Worm (Caenorhabditis elegans): ENCODE data around the gene eif-2Balpha.
A peak's percentile ranks its signal among the peaks of the same experiment; 100 is the strongest.

Gene eif-2Balpha

DNA sequence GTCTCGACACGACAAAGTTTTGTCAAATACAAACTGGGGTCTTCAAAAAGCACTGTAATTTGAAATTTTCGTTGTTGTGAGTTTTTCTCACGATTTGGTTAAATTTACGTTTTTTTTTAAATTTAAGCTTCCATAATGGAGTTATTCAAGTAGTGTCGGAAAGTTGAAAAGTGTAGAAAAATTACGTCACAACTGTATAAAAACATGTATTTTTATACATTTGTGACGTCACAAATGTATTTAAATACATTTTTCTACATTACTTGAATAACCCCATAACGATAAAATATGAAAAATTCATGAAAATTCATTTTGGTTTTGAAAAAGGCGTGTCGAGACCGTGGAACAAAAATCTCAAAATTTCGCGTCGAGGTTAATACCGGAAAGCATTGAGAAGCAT, 45.5 kb upstream of the eif-2Balpha start:
- TF ChIP-seq F37B4.10 (GFP tag; IDR thresholded peaks at IDR 0.05): no peak
- no peak for TF ChIP-seq nhr-90 (tag; optimal IDR thresholded peaks at IDR 0.05)
- no peak for TF ChIP-seq T26A5.8 (tag; optimal IDR thresholded peaks at IDR 0.05)
- no peak for TF ChIP-seq F49E8.2 (tag; optimal IDR thresholded peaks at IDR 0.05; ENCODE audit: insufficient read depth)
- TF ChIP-seq snpc-4 (GFP tag; optimal IDR thresholded peaks at IDR 0.05): no peak
- no peak for TF ChIP-seq snpc-4 (tag; optimal IDR thresholded peaks at IDR 0.05)
- TF ChIP-seq aptf-2 (GFP tag; conservative IDR thresholded peaks at IDR 0.05): no peak
- TF ChIP-seq F23B12.7 (tag; optimal IDR thresholded peaks at IDR 0.05; ENCODE audit: insufficient read depth): no peak
- TF ChIP-seq B0261.1 (tag; optimal IDR thresholded peaks at IDR 0.05): no peak
- TF ChIP-seq ztf-22 (GFP tag; optimal IDR thresholded peaks at IDR 0.05): no peak
- no peak for TF ChIP-seq Y56A3A.18 (GFP tag; IDR thresholded peaks at IDR 0.05)
- no peak for TF ChIP-seq F57A8.1 (GFP tag; optimal IDR thresholded peaks at IDR 0.05)
- no peak for TF ChIP-seq egl-44 (GFP tag; IDR thresholded peaks at IDR 0.05)
- TF ChIP-seq snpc-3.4 (tag; optimal IDR thresholded peaks at IDR 0.05): no peak
- TF ChIP-seq ztf-6 (GFP tag; IDR thresholded peaks at IDR 0.05): no peak
- TF ChIP-seq cebp-1 (GFP tag; IDR thresholded peaks at IDR 0.05): no peak
- no peak for TF ChIP-seq cebp-1 (tag; optimal IDR thresholded peaks at IDR 0.05)
- no peak for TF ChIP-seq F57C9.4 (tag; optimal IDR thresholded peaks at IDR 0.05)

DNA sequence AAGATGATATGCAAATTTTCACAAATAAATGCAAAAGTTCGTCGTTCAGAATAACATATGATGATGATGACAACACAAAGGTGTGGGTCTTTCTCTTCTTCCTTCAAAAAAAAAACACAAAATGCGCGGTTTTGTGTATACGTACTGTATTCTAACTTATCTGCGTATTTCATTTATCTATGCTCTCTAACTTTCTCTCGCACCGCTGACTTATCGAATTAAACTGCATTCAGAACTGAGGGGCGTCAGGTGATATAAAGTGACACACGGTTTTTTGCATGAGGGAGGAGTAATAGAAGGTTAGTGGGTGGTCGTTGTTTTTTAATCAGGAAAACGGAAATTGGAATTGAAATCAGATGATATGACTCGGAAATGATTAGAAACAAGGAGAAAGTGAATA, 42.7 kb upstream of the eif-2Balpha start, which contains the start of gene sod-4:
Gene sod-4 (minus strand): TSS at position 109 of the 400 bp plus-strand sequence.
- TF ChIP-seq F55B11.4 (tag; optimal IDR thresholded peaks at IDR 0.05; ENCODE audit: borderline replicate concordance, insufficient read depth): no peak
- no peak for TF ChIP-seq dox-1 (GFP tag; IDR thresholded peaks at IDR 0.05)
- no peak for TF ChIP-seq cebp-1 (GFP tag; IDR thresholded peaks at IDR 0.05)
- TF ChIP-seq cebp-1 (tag; optimal IDR thresholded peaks at IDR 0.05): peak; percentile 25
- no peak for TF ChIP-seq T07F8.4 (tag; optimal IDR thresholded peaks at IDR 0.05)
- no peak for TF ChIP-seq aptf-3 (GFP tag; IDR thresholded peaks at IDR 0.05)
- peak; percentile 47 for TF ChIP-seq nhr-80 (tag; optimal IDR thresholded peaks at IDR 0.05)
- TF ChIP-seq attf-5 (GFP tag; optimal IDR thresholded peaks at IDR 0.05): peak; percentile 12
- no peak for TF ChIP-seq snpc-1.1 (tag; optimal IDR thresholded peaks at IDR 0.05; ENCODE audit: insufficient read depth)
- TF ChIP-seq egl-18 (GFP tag; IDR thresholded peaks at IDR 0.05): no peak
- no peak for TF ChIP-seq lag-1 (GFP tag; IDR thresholded peaks at IDR 0.05)
- TF ChIP-seq zim-3 (tag; optimal IDR thresholded peaks at IDR 0.05): no peak
- no peak for TF ChIP-seq F33H1.4 (GFP tag; IDR thresholded peaks at IDR 0.05)
- peak; percentile 45; the same call in 1 of the 2 replicates for TF ChIP-seq hmg-1.2 (GFP tag; IDR thresholded peaks at IDR 0.05)

DNA sequence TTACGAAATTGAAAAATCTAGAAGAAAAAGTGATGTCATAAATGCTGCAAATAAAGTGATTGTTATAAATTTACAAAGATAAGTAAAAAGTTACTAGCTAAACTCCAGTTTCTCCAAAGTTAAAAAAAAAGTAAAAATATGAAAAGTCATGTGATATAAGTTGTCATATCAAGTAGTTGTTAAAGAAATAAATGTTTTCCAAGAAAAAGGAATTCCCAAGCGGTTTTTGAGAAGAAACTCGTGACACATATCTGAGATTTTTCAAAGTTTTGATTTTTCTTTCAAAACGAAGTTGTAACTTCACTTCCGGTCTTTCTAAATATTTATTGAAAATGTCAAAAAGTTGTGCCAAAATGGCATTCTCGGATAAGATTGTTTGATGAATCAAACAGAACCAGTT, 41.8 kb upstream of the eif-2Balpha start:
- TF ChIP-seq cebp-1 (GFP tag; IDR thresholded peaks at IDR 0.05) (no peak), cebp-1 (tag; optimal IDR thresholded peaks at IDR 0.05) (peak; percentile 26), B0019.2 (GFP tag; conservative IDR thresholded peaks at IDR 0.05) (no peak), F37B4.10 (GFP tag; IDR thresholded peaks at IDR 0.05) (no peak)

DNA sequence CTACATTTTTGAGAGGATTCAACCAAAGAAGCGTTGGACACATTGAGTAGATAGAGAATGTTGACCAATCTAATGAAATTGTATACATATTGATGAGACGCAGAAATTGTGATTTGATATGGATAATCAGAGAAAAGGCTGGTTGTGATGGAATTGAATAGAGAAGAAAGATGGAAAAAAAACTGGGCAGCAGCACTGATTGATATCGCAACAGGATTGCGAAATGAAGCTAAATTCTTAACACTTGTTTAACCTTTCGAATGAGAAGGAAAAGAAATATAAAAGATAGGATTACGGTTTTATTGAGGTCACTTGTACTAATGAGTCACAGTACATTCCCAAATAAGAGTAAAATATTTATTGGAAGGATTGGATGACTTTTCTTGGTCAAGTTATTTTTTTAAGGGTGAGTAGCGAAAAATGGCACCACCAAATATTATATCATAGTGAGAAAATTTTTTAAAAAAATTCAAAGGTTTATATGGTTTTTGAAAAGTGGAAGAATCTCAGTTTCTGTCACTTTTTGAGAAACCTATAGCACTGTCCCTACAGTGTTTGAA, 40.7 kb upstream of the eif-2Balpha start:
- peak; percentile 49; the same call in 1 of the 2 replicates for TF ChIP-seq cebp-1 (GFP tag; IDR thresholded peaks at IDR 0.05)
- TF ChIP-seq cebp-1 (tag; optimal IDR thresholded peaks at IDR 0.05): peak; percentile 88
- TF ChIP-seq nhr-27 (tag; optimal IDR thresholded peaks at IDR 0.05): no peak

All from whole organism, young adult.